Worm (Caenorhabditis elegans) whole organism, L1 larva: ENCODE measurements around the gene gfi-3.

Experiments used
- Y116A8C.19 ChIP-seq: sonication (generic microtip); optimal IDR thresholded peaks from 2 replicates; lab custom pipeline; 2016; ENCODE audit warnings: missing compliant biosample characterization, missing genetic modification characterization, borderline replicate concordance
- aly-2 ChIP-seq: fragments of 150-350 bp; optimal IDR thresholded peaks from 2 replicates; lab custom pipeline; 2014; ENCODE audit warnings: missing biosample characterization, missing genetic modification characterization
- ceh-63 ChIP-seq: fragments of 200-800 bp; sonication (Bioruptor generic); optimal IDR thresholded peaks from 2 replicates; lab custom pipeline; 2018; ENCODE audit warnings: mild to moderate bottlenecking, missing genetic modification characterization, missing compliant biosample characterization
- ceh-8 ChIP-seq: fragments of 200-800 bp; sonication (Bioruptor generic); optimal IDR thresholded peaks from 2 replicates; lab custom pipeline; 2018; ENCODE audit warnings: mild to moderate bottlenecking, missing genetic modification characterization, moderate library complexity, missing compliant biosample characterization
- ceh-90 ChIP-seq: sonication (generic microtip); optimal IDR thresholded peaks from 2 replicates; lab custom pipeline; 2016; ENCODE audit warnings: missing genetic modification characterization, missing compliant biosample characterization
- ces-1 ChIP-seq: fragments of 150-350 bp; optimal IDR thresholded peaks from 2 replicates; lab custom pipeline; 2014; ENCODE audit warnings: missing biosample characterization, missing genetic modification reagents, missing genetic modification characterization
- dpl-1 ChIP-seq, 3 experiments: fragments of 150-350 bp in 2 of 3; sonication (generic microtip) in 1 of 3; optimal IDR thresholded peaks; 2 replicates each; lab custom pipeline; 2014 to 2017; ENCODE audit warnings: missing biosample characterization in 3 of 3, missing genetic modification characterization in 3 of 3, missing genetic modification reagents in 3 of 3
- efl-1 ChIP-seq, 4 experiments: fragments of 150-350 bp; optimal IDR thresholded peaks in 3 of 4; peaks in 1 of 4; 1 replicate in 1 of 4; 2 replicates in 3 of 4; lab custom pipeline; 2014; ENCODE audit warnings: missing biosample characterization in 2 of 4, missing genetic modification characterization in 2 of 4, missing genetic modification reagents in 2 of 4
- efl-3 ChIP-seq: fragments of 200-800 bp; sonication (Bioruptor generic); optimal IDR thresholded peaks from 2 replicates; lab custom pipeline; 2018; ENCODE audit warnings: mild to moderate bottlenecking, missing genetic modification characterization, missing compliant biosample characterization
- egl-13 ChIP-seq: sonication (generic microtip); optimal IDR thresholded peaks from 2 replicates; lab custom pipeline; 2016; ENCODE audit warnings: missing genotype, missing genetic modification reagents, missing genetic modification characterization, missing compliant biosample characterization
- fkh-10 ChIP-seq: sonication (generic microtip); optimal IDR thresholded peaks from 2 replicates; lab custom pipeline; 2017; ENCODE audit warnings: missing biosample characterization, missing genetic modification reagents, missing genetic modification characterization
- fkh-8 ChIP-seq: sonication (generic microtip); optimal IDR thresholded peaks from 2 replicates; lab custom pipeline; 2016; ENCODE audit warnings: mild to moderate bottlenecking, missing genetic modification characterization, missing compliant biosample characterization
- fos-1 ChIP-seq: fragments of 150-350 bp; optimal IDR thresholded peaks from 2 replicates; lab custom pipeline; 2014; ENCODE audit warnings: missing biosample characterization, missing genetic modification characterization
- grh-1 ChIP-seq: fragments of 200-800 bp; sonication (Bioruptor generic); IDR thresholded peaks from 2 replicates; pipeline ENCODE4 v1.3.6; 2022; ENCODE audit warnings: missing genetic modification reagents, missing genetic modification characterization, missing compliant biosample characterization
- hpl-2 ChIP-seq: fragments of 150-350 bp; optimal IDR thresholded peaks from 2 replicates; lab custom pipeline; 2014; ENCODE audit warnings: missing biosample characterization, missing genetic modification reagents, missing genetic modification characterization
- irx-1 ChIP-seq: sonication (generic microtip); optimal IDR thresholded peaks from 2 replicates; lab custom pipeline; 2016; ENCODE audit warnings: missing genetic modification characterization, missing compliant biosample characterization
- jun-1 ChIP-seq: fragments of 150-350 bp; optimal IDR thresholded peaks from 2 replicates; lab custom pipeline; 2014; ENCODE audit warnings: missing biosample characterization, missing genetic modification reagents, missing genetic modification characterization
- lin-14 ChIP-seq: fragments of 200-800 bp; sonication (Bioruptor generic); optimal IDR thresholded peaks from 2 replicates; lab custom pipeline; 2018; ENCODE audit warnings: mild to moderate bottlenecking, missing genetic modification characterization, moderate library complexity, missing compliant biosample characterization
- lin-15B ChIP-seq: fragments of 150-350 bp; sonication (generic microtip); optimal IDR thresholded peaks from 3 replicates; lab custom pipeline; 2014; ENCODE audit warnings: missing biosample characterization, missing genetic modification characterization
- lir-3 ChIP-seq: sonication (generic microtip); optimal IDR thresholded peaks from 2 replicates; lab custom pipeline; 2016; ENCODE audit warnings: mild to moderate bottlenecking, missing genetic modification characterization, moderate library complexity, missing compliant biosample characterization; ENCODE audit not compliant: poor library complexity
- mdl-1 ChIP-seq, 2 experiments: fragments of 150-350 bp; optimal IDR thresholded peaks; 2 replicates each; lab custom pipeline; 2014 to 2017; ENCODE audit warnings: missing biosample characterization in 2 of 2, missing genetic modification characterization in 2 of 2, inconsistent platforms in 1 of 2
- mef-2 ChIP-seq: fragments of 150-350 bp; optimal IDR thresholded peaks from 2 replicates; lab custom pipeline; 2014; ENCODE audit warnings: missing biosample characterization, missing genetic modification characterization
- mep-1 ChIP-seq: fragments of 150-350 bp; optimal IDR thresholded peaks from 2 replicates; lab custom pipeline; 2014; ENCODE audit warnings: missing biosample characterization, missing genetic modification characterization
- nhr-11 ChIP-seq: fragments of 150-350 bp; optimal IDR thresholded peaks from 2 replicates; lab custom pipeline; 2014; ENCODE audit warnings: missing biosample characterization, missing genetic modification characterization
- nhr-19 ChIP-seq: fragments of 200-800 bp; sonication (Bioruptor generic); conservative IDR thresholded peaks from 2 replicates; pipeline ENCODE4 v1.3.6; 2022; ENCODE audit warnings: missing genetic modification characterization, missing compliant biosample characterization
- nhr-47 ChIP-seq: sonication (generic microtip); optimal IDR thresholded peaks from 2 replicates; lab custom pipeline; 2016; ENCODE audit warnings: mild to moderate bottlenecking, missing genetic modification characterization, moderate library complexity, missing compliant biosample characterization
- nhr-84 ChIP-seq: sonication (generic microtip); optimal IDR thresholded peaks from 2 replicates; lab custom pipeline; 2017; ENCODE audit warnings: missing biosample characterization, missing genetic modification characterization
- pag-3 ChIP-seq: sonication (generic microtip); optimal IDR thresholded peaks from 2 replicates; lab custom pipeline; 2017; ENCODE audit warnings: missing genetic modification characterization, mild to moderate bottlenecking, missing compliant biosample characterization, antibody characterized with exemption, borderline replicate concordance; ENCODE audit not compliant: insufficient read depth
- rnt-1 ChIP-seq: sonication (generic microtip); optimal IDR thresholded peaks from 2 replicates; lab custom pipeline; 2016; ENCODE audit warnings: mild to moderate bottlenecking, missing genetic modification characterization, moderate library complexity, missing compliant biosample characterization
- skn-1 ChIP-seq: fragments of 150-350 bp; optimal IDR thresholded peaks from 2 replicates; lab custom pipeline; 2014; ENCODE audit warnings: missing biosample characterization, missing genetic modification characterization
- snu-23 ChIP-seq: sonication (generic microtip); optimal IDR thresholded peaks from 2 replicates; lab custom pipeline; 2016; ENCODE audit warnings: missing genetic modification characterization, missing compliant biosample characterization
- sox-4 ChIP-seq: sonication (generic microtip); optimal IDR thresholded peaks from 2 replicates; lab custom pipeline; 2016; ENCODE audit warnings: missing genetic modification characterization, missing compliant biosample characterization
- sptf-1 ChIP-seq: fragments of 150-350 bp; optimal IDR thresholded peaks from 2 replicates; lab custom pipeline; 2014; ENCODE audit warnings: missing biosample characterization, missing genetic modification characterization
- sup-37 ChIP-seq: fragments of 200-800 bp; sonication (Bioruptor generic); optimal IDR thresholded peaks from 2 replicates; lab custom pipeline; 2018; ENCODE audit warnings: mild to moderate bottlenecking, missing genetic modification characterization, missing compliant biosample characterization
- swsn-7 ChIP-seq: sonication (generic microtip); optimal IDR thresholded peaks from 2 replicates; lab custom pipeline; 2016; ENCODE audit warnings: missing genetic modification characterization, missing compliant biosample characterization
- tlp-1 ChIP-seq: fragments of 150-350 bp; optimal IDR thresholded peaks from 2 replicates; lab custom pipeline; 2014; ENCODE audit warnings: missing biosample characterization, missing genetic modification characterization
- unc-130 ChIP-seq: fragments of 150-350 bp; optimal IDR thresholded peaks from 2 replicates; lab custom pipeline; 2017; ENCODE audit warnings: missing biosample characterization, missing genetic modification characterization, inconsistent platforms
- unc-86 ChIP-seq: sonication (generic microtip); optimal IDR thresholded peaks from 2 replicates; lab custom pipeline; 2016; ENCODE audit warnings: missing genetic modification characterization, missing compliant biosample characterization
- vab-15 ChIP-seq: sonication (generic microtip); optimal IDR thresholded peaks from 2 replicates; lab custom pipeline; 2017; ENCODE audit warnings: missing genotype, mild to moderate bottlenecking, missing genetic modification characterization, missing compliant biosample characterization

Gene gfi-3

ce11 chrX:14525325-14526305, 45.2 kb downstream of the gfi-3 start (continued):
- TF ChIP-seq pag-3 (tag; lab: Kevin White, UChicago) (peak; percentile 60), grh-1 (peak; percentile 97), fos-1 (peak; percentile 98), vab-15 (no peak), ceh-63 (GFP tag; lab: Kevin White, UChicago) (peak; percentile 99), sptf-1 (no peak), lir-3 (tag; lab: Kevin White, UChicago) (peak; percentile 91), nhr-11 (tag; lab: Kevin White, UChicago) (peak; percentile 98), lin-14 (GFP tag; lab: Kevin White, UChicago) (peak; percentile 99), snu-23 (GFP tag; lab: Kevin White, UChicago) (peak; percentile 100), mep-1 (tag; lab: Kevin White, UChicago) (peak; percentile 100), rnt-1 (tag; lab: Kevin White, UChicago) (peak; percentile 99), dpl-1 (GFP tag; optimal IDR thresholded peaks at IDR 0.05; lab: Kevin White, UChicago) (peak; percentile 62 to 70 (median 66)), ceh-8 (GFP tag; lab: Kevin White, UChicago) (peak; percentile 100), sox-4 (tag; lab: Kevin White, UChicago) (peak; percentile 98), fkh-10 (peak; percentile 100), skn-1 (tag; lab: Kevin White, UChicago) (peak; percentile 99), tlp-1 (peak; percentile 86), mef-2 (tag; lab: Kevin White, UChicago) (peak; percentile 90), nhr-84 (no peak), irx-1 (peak; percentile 100), nhr-19 (GFP tag; lab: Robert Waterston, UW) (peak; percentile 98), aly-2 (tag; lab: Kevin White, UChicago) (peak; percentile 95), ces-1 (GFP tag; lab: Kevin White, UChicago) (peak; percentile 95), jun-1 (tag; lab: Kevin White, UChicago) (peak; percentile 100), efl-3 (GFP tag; lab: Kevin White, UChicago) (peak; percentile 96), unc-86 (tag; lab: Kevin White, UChicago) (peak; percentile 97), fkh-8 (tag; lab: Kevin White, UChicago) (peak; percentile 96), lin-15B (tag; lab: Kevin White, UChicago) (peak; percentile 34), sup-37 (GFP tag; lab: Kevin White, UChicago) (peak; percentile 93), ceh-90 (tag; lab: Kevin White, UChicago) (peak; percentile 32), swsn-7 (tag; lab: Kevin White, UChicago) (peak; percentile 99), mdl-1 (tag; optimal IDR thresholded peaks at IDR 0.05; lab: Kevin White, UChicago) (peak in 1 of 2 experiments; percentile 95), nhr-47 (peak; percentile 100), egl-13 (peak; percentile 99), Y116A8C.19 (tag; lab: Kevin White, UChicago) (peak; percentile 72), hpl-2 (GFP tag; lab: Kevin White, UChicago) (peak; percentile 97), unc-130 (peak; percentile 92)

ce11 chrX:14527559-14527958, 47.2 kb downstream of the gfi-3 start, which contains the start of gene nspc-18:
Gene nspc-18 (minus strand): TSS chrX:14527659.
- TF ChIP-seq skn-1 (tag; lab: Kevin White, UChicago) = no peak
- TF ChIP-seq nhr-47 = no peak
- no peak for TF ChIP-seq efl-1 (optimal IDR thresholded peaks at IDR 0.05; lab: Kevin White, UChicago)
- TF ChIP-seq efl-1 (GFP tag; optimal IDR thresholded peaks at IDR 0.05 in 1 of 2; lab: Kevin White, UChicago) = peak in 1 of 2 experiments; percentile 1
